Worm (Caenorhabditis elegans) whole organism, L2 larva: ENCODE data around the gene spsb-2.

Source experiments
- C34F6.9 ChIP-seq: fragments of 150-350 bp; optimal IDR thresholded peaks from 2 replicates; lab custom pipeline; 2014; ENCODE audit warnings: missing biosample characterization, missing genetic modification characterization
- F13H6.1 ChIP-seq: sonication (generic microtip); optimal IDR thresholded peaks from 2 replicates; lab custom pipeline; 2016; ENCODE audit warnings: missing genetic modification characterization, missing compliant biosample characterization
- R02D3.7 ChIP-seq: fragments of 150-350 bp; optimal IDR thresholded peaks from 2 replicates; lab custom pipeline; 2014; ENCODE audit warnings: missing biosample characterization, missing genetic modification characterization
- Y55F3AM.14 ChIP-seq: fragments of 200-800 bp; sonication (Bioruptor generic); optimal IDR thresholded peaks from 2 replicates; lab custom pipeline; 2018; ENCODE audit warnings: mild to moderate bottlenecking, missing genetic modification characterization, missing compliant biosample characterization
- alr-1 ChIP-seq: fragments of 150-350 bp; optimal IDR thresholded peaks from 2 replicates; lab custom pipeline; 2014; ENCODE audit warnings: missing biosample characterization, missing genetic modification characterization
- ama-1 ChIP-seq: fragments of 150-350 bp; optimal IDR thresholded peaks from 2 replicates; lab custom pipeline; 2018; ENCODE audit warnings: inconsistent platforms
- blmp-1 ChIP-seq: sonication (generic microtip); optimal IDR thresholded peaks from 2 replicates; lab custom pipeline; 2017; ENCODE audit warnings: missing genetic modification characterization, mild to moderate bottlenecking, missing compliant biosample characterization, antibody characterized with exemption, moderate library complexity; ENCODE audit not compliant: insufficient read depth
- ceh-16 ChIP-seq: fragments of 150-350 bp; optimal IDR thresholded peaks from 2 replicates; lab custom pipeline; 2014; ENCODE audit warnings: missing biosample characterization, missing genetic modification characterization
- ceh-82 ChIP-seq: fragments of 150-350 bp; optimal IDR thresholded peaks from 2 replicates; lab custom pipeline; 2014; ENCODE audit warnings: missing biosample characterization, missing genetic modification characterization
- dmd-4 ChIP-seq: sonication (generic microtip); optimal IDR thresholded peaks from 2 replicates; lab custom pipeline; 2017; ENCODE audit warnings: missing biosample characterization, missing genetic modification characterization
- egl-27 ChIP-seq: sonication (generic microtip); optimal IDR thresholded peaks from 3 replicates; lab custom pipeline; 2017; ENCODE audit warnings: missing biosample characterization, missing genetic modification reagents, missing genetic modification characterization
- elt-1 ChIP-seq: fragments of 150-350 bp; optimal IDR thresholded peaks from 2 replicates; lab custom pipeline; 2014; ENCODE audit warnings: missing biosample characterization, missing genetic modification characterization
- elt-3 ChIP-seq: sonication (generic microtip); optimal IDR thresholded peaks from 2 replicates; lab custom pipeline; 2017; ENCODE audit warnings: missing biosample characterization, missing genetic modification characterization
- gmeb-1 ChIP-seq: fragments of 150-350 bp; optimal IDR thresholded peaks from 2 replicates; lab custom pipeline; 2014; ENCODE audit warnings: missing biosample characterization, missing genetic modification characterization
- lin-11 ChIP-seq: fragments of 150-350 bp; sonication (generic microtip); optimal IDR thresholded peaks from 2 replicates; lab custom pipeline; 2014; ENCODE audit warnings: missing biosample characterization, missing genetic modification characterization, inconsistent platforms, mixed read lengths
- lin-13 ChIP-seq: fragments of 150-350 bp; optimal IDR thresholded peaks from 2 replicates; lab custom pipeline; 2014; ENCODE audit warnings: missing biosample characterization, missing genetic modification reagents, missing genetic modification characterization
- lin-39 ChIP-seq: fragments of 150-350 bp; optimal IDR thresholded peaks from 2 replicates; lab custom pipeline; 2014; ENCODE audit warnings: missing biosample characterization, missing genetic modification reagents, missing genetic modification characterization
- lsy-2 ChIP-seq, 2 experiments: fragments of 150-350 bp in 1 of 2; sonication (generic microtip) in 1 of 2; optimal IDR thresholded peaks; 2 replicates each; lab custom pipeline; 2014 to 2017; ENCODE audit warnings: missing biosample characterization in 2 of 2, missing genetic modification characterization in 2 of 2
- mbf-1 ChIP-seq: sonication (generic microtip); optimal IDR thresholded peaks from 2 replicates; lab custom pipeline; 2017; ENCODE audit warnings: missing biosample characterization, missing genetic modification characterization
- mdl-1 ChIP-seq, 2 experiments: fragments of 150-350 bp in 1 of 2; sonication (generic microtip) in 1 of 2; optimal IDR thresholded peaks; 2 replicates each; lab custom pipeline; 2017; ENCODE audit warnings: missing biosample characterization in 2 of 2, missing genetic modification characterization in 2 of 2
- nhr-10 ChIP-seq: sonication (generic microtip); optimal IDR thresholded peaks from 2 replicates; lab custom pipeline; 2017; ENCODE audit warnings: missing biosample characterization, missing genetic modification characterization
- nhr-12 ChIP-seq: fragments of 150-350 bp; optimal IDR thresholded peaks from 2 replicates; lab custom pipeline; 2014; ENCODE audit warnings: missing biosample characterization, missing genetic modification characterization
- nhr-21 ChIP-seq: fragments of 150-350 bp; optimal IDR thresholded peaks from 2 replicates; lab custom pipeline; 2014; ENCODE audit warnings: missing biosample characterization, missing genetic modification characterization
- nhr-23 ChIP-seq: fragments of 150-350 bp; optimal IDR thresholded peaks from 2 replicates; lab custom pipeline; 2014; ENCODE audit warnings: missing biosample characterization, missing genetic modification reagents, missing genetic modification characterization
- nhr-25 ChIP-seq: fragments of 150-350 bp; sonication (generic microtip); optimal IDR thresholded peaks from 3 replicates; lab custom pipeline; 2014; ENCODE audit warnings: missing biosample characterization, missing genetic modification characterization
- nhr-77 ChIP-seq: fragments of 150-350 bp; optimal IDR thresholded peaks from 2 replicates; lab custom pipeline; 2014; ENCODE audit warnings: missing biosample characterization, missing genetic modification characterization
- peb-1 ChIP-seq: fragments of 150-350 bp; optimal IDR thresholded peaks from 2 replicates; lab custom pipeline; 2014; ENCODE audit warnings: missing biosample characterization, missing genetic modification characterization
- skn-1 ChIP-seq: sonication (generic microtip); optimal IDR thresholded peaks from 2 replicates; lab custom pipeline; 2017; ENCODE audit warnings: missing biosample characterization, missing genetic modification characterization
- sma-3 ChIP-seq: sonication (generic microtip); optimal IDR thresholded peaks from 2 replicates; lab custom pipeline; 2016; ENCODE audit warnings: missing genetic modification reagents, missing genetic modification characterization, missing compliant biosample characterization
- snpc-4 ChIP-seq: fragments of 150-350 bp; optimal IDR thresholded peaks from 2 replicates; lab custom pipeline; 2014; ENCODE audit warnings: missing biosample characterization, missing genetic modification characterization
- unc-39 ChIP-seq: fragments of 150-350 bp; optimal IDR thresholded peaks from 2 replicates; lab custom pipeline; 2014; ENCODE audit warnings: missing biosample characterization, missing genetic modification characterization
- unc-55 ChIP-seq: fragments of 150-350 bp; sonication (generic microtip); optimal IDR thresholded peaks from 3 replicates; lab custom pipeline; 2014; ENCODE audit warnings: missing biosample characterization, missing genetic modification reagents, missing genetic modification characterization
- unc-62 ChIP-seq: fragments of 150-350 bp; optimal IDR thresholded peaks from 2 replicates; lab custom pipeline; 2014; ENCODE audit warnings: missing biosample characterization, missing genetic modification reagents, missing genetic modification characterization
- zag-1 ChIP-seq: fragments of 150-350 bp; optimal IDR thresholded peaks from 2 replicates; lab custom pipeline; 2014; ENCODE audit warnings: missing biosample characterization, missing genetic modification characterization
- ztf-1 ChIP-seq: fragments of 200-800 bp; sonication (Bioruptor generic); conservative IDR thresholded peaks from 2 replicates; pipeline ENCODE4 v1.3.6; 2022; ENCODE audit warnings: missing genetic modification characterization, missing compliant biosample characterization
- ztf-11 ChIP-seq: sonication (generic microtip); optimal IDR thresholded peaks from 2 replicates; lab custom pipeline; 2017; ENCODE audit warnings: missing biosample characterization, missing genetic modification characterization

The spsb-2 gene

ce11 chrII:15235597-15235996 is 5.5 kb downstream of the spsb-2 start:
- TF ChIP-seq ceh-16 (tag; lab: Kevin White, UChicago): no peak

- TF ChIP-seq mdl-1 (tag; optimal IDR thresholded peaks at IDR 0.05; lab: Kevin White, UChicago) (no peak), unc-39 (no peak), peb-1 (tag; lab: Kevin White, UChicago) (no peak), zag-1 (tag; lab: Kevin White, UChicago) (no peak), nhr-77 (no peak), F13H6.1 (tag; lab: Kevin White, UChicago) (no peak), skn-1 (tag; lab: Kevin White, UChicago) (no peak), mbf-1 (no peak), ama-1 (lab: Kevin White, UChicago) (no peak), ceh-82 (tag; lab: Kevin White, UChicago) (no peak), ztf-1 (no peak), elt-3 (tag; lab: Kevin White, UChicago) (no peak), snpc-4 (tag; lab: Kevin White, UChicago) (no peak), ztf-11 (no peak), nhr-21 (tag; lab: Kevin White, UChicago) (no peak), unc-62 (GFP tag; lab: Kevin White, UChicago) (no peak)
- TF ChIP-seq, all 48 proteins: peak for 0
Measured at ce11 chrII:15237160-15237559, 7.0 kb downstream of the spsb-2 start.

ce11 chrII:15239681-15240080 is 9.5 kb downstream of the spsb-2 start:
- TF ChIP-seq C34F6.9 (tag; lab: Kevin White, UChicago): no peak
- no peak for TF ChIP-seq lsy-2 (tag; optimal IDR thresholded peaks at IDR 0.05; lab: Kevin White, UChicago)
- TF ChIP-seq blmp-1 (tag; lab: Kevin White, UChicago): no peak
- no peak for TF ChIP-seq elt-1
- TF ChIP-seq gmeb-1 (tag; lab: Kevin White, UChicago): no peak
- no peak for TF ChIP-seq ztf-11
- TF ChIP-seq egl-27 (tag; lab: Kevin White, UChicago): no peak
- TF ChIP-seq ama-1 (lab: Kevin White, UChicago): no peak
- TF ChIP-seq, all 48 proteins: peak for 0

- TF ChIP-seq ama-1 (lab: Kevin White, UChicago) (no peak), peb-1 (tag; lab: Kevin White, UChicago) (no peak), nhr-10 (no peak), mbf-1 (no peak), lin-13 (GFP tag; lab: Kevin White, UChicago) (no peak), alr-1 (tag; lab: Kevin White, UChicago) (no peak), nhr-25 (tag; lab: Kevin White, UChicago) (no peak)
Measured at ce11 chrII:15244870-15245269, 14.7 kb downstream of the spsb-2 start.

ce11 chrII:15251593-15251992 is 21.4 kb downstream of the spsb-2 start, which contains the start of gene tig-3:
tig-3 (minus strand) TSS chrII:15251792.
- TF ChIP-seq unc-39 (no peak), ceh-82 (tag; lab: Kevin White, UChicago) (no peak), nhr-23 (no peak), lsy-2 (tag; optimal IDR thresholded peaks at IDR 0.05; lab: Kevin White, UChicago) (no peak), nhr-12 (tag; lab: Kevin White, UChicago) (no peak), nhr-21 (tag; lab: Kevin White, UChicago) (no peak), R02D3.7 (tag; lab: Kevin White, UChicago) (no peak), nhr-77 (no peak), peb-1 (tag; lab: Kevin White, UChicago) (no peak), lin-39 (tag; lab: Kevin White, UChicago) (no peak)

ce11 chrII:15253980-15254493 is 23.9 kb downstream of the spsb-2 start:
- TF ChIP-seq nhr-21 (tag; lab: Kevin White, UChicago) (no peak), dmd-4 (tag; lab: Kevin White, UChicago) (no peak), unc-62 (GFP tag; lab: Kevin White, UChicago) (no peak), lin-11 (no peak), peb-1 (tag; lab: Kevin White, UChicago) (no peak), lsy-2 (tag; optimal IDR thresholded peaks at IDR 0.05; lab: Kevin White, UChicago) (no peak), elt-3 (tag; lab: Kevin White, UChicago) (no peak), snpc-4 (tag; lab: Kevin White, UChicago) (no peak), sma-3 (GFP tag; lab: Kevin White, UChicago) (no peak), zag-1 (tag; lab: Kevin White, UChicago) (no peak), Y55F3AM.14 (GFP tag; lab: Kevin White, UChicago) (no peak), unc-55 (GFP tag; lab: Kevin White, UChicago) (no peak)
